Worm (Caenorhabditis elegans): ENCODE results near the gene fbxa-182.

DNA sequence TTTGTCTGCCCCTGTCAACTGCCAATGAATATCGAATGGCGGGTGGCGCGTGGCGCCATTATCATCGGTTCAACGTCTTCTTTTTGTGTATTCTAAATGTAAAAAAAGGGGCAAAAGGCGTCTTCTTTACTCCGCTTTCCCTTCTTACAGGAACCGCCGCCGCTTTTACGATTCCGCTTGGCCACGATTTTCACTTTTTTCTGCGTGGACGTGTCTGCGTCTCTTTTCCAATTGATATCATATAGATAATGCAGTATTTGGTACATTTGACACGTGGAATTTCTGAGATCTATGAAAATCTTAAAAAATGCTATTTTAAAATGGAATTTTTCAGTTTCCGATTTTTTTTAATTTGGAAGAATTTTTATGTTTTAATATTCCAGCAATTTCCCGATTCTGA is 23.0 kb upstream of the fbxa-182 start:
- TF ChIP-seq ama-1 (optimal IDR thresholded peaks at IDR 0.05): no peak
- no peak for TF ChIP-seq ets-7 (tag; optimal IDR thresholded peaks at IDR 0.05)
- no peak for TF ChIP-seq aly-1 (tag; optimal IDR thresholded peaks at IDR 0.05)
- no peak for TF ChIP-seq B0310.2 (tag; optimal IDR thresholded peaks at IDR 0.05)
- no peak for TF ChIP-seq hmg-4 (GFP tag; optimal IDR thresholded peaks at IDR 0.05)
- no peak for TF ChIP-seq tbx-37 (GFP tag; conservative IDR thresholded peaks at IDR 0.05)
- TF ChIP-seq scrt-1 (GFP tag; IDR thresholded peaks at IDR 0.05): no peak
- no peak for TF ChIP-seq tbx-11 (GFP tag; IDR thresholded peaks at IDR 0.05)
- no peak for TF ChIP-seq tra-4 (tag; optimal IDR thresholded peaks at IDR 0.05)
- TF ChIP-seq hmbx-1 (tag; optimal IDR thresholded peaks at IDR 0.05): no peak
- no peak for TF ChIP-seq flt-1 (GFP tag; IDR thresholded peaks at IDR 0.05)
